Worm (Caenorhabditis elegans) whole organism, young adult: Measurements from ENCODE around the gene srlf-20.
"Not testable (repeated sequence)": the region's sequence is repeated elsewhere in the genome, so short reads cannot be mapped to it uniquely, and the experiment has no call there.

ENCODE experiments used
- B0035.1 ChIP-seq: sonication (generic microtip); optimal IDR thresholded peaks from 2 replicates; lab custom pipeline; 2016; ENCODE audit warnings: missing genetic modification characterization, mild to moderate bottlenecking, missing compliant biosample characterization, missing genotype, missing genetic modification reagents
- B0336.3 ChIP-seq: fragments of 200-800 bp; sonication (Bioruptor generic); IDR thresholded peaks from 2 replicates; pipeline ENCODE4 v1.3.6; 2022; ENCODE audit warnings: missing genetic modification characterization, missing compliant biosample characterization
- C06A6.2 ChIP-seq: fragments of 200-800 bp; sonication (Bioruptor generic); conservative IDR thresholded peaks from 2 replicates; pipeline ENCODE4 v1.3.6; 2022; ENCODE audit warnings: missing genetic modification characterization, missing compliant biosample characterization
- C17E4.6 ChIP-seq: fragments of 200-800 bp; sonication (Bioruptor generic); IDR thresholded peaks from 2 replicates; pipeline ENCODE4 v1.3.6; 2022; ENCODE audit warnings: missing genetic modification reagents, missing genetic modification characterization, missing compliant biosample characterization
- D2030.7 ChIP-seq: fragments of 200-800 bp; sonication (Bioruptor generic); IDR thresholded peaks from 2 replicates; pipeline ENCODE4 v1.3.6; 2022; ENCODE audit warnings: missing genetic modification reagents, missing genetic modification characterization, missing compliant biosample characterization
- F10E7.11 ChIP-seq: sonication (generic microtip); optimal IDR thresholded peaks from 2 replicates; lab custom pipeline; 2017; ENCODE audit warnings: mild to moderate bottlenecking, missing genetic modification characterization, moderate library complexity, missing compliant biosample characterization
- F22D6.2 ChIP-seq: sonication (generic microtip); optimal IDR thresholded peaks from 2 replicates; lab custom pipeline; 2016; ENCODE audit warnings: mild to moderate bottlenecking, missing genetic modification characterization, missing compliant biosample characterization
- F33H1.4 ChIP-seq: fragments of 200-800 bp; sonication (Bioruptor generic); IDR thresholded peaks from 2 replicates; pipeline ENCODE4 v1.3.6; 2022; ENCODE audit warnings: missing genetic modification reagents, missing genetic modification characterization, missing compliant biosample characterization
- F49E8.2 ChIP-seq: sonication (generic microtip); optimal IDR thresholded peaks from 3 replicates; lab custom pipeline; 2017; ENCODE audit warnings: missing genetic modification characterization, mild to moderate bottlenecking, missing compliant biosample characterization, antibody characterized with exemption, moderate library complexity; ENCODE audit not compliant: insufficient read depth
- F52B5.7 ChIP-seq: sonication (generic microtip); optimal IDR thresholded peaks from 2 replicates; lab custom pipeline; 2016; ENCODE audit warnings: mild to moderate bottlenecking, missing genetic modification characterization, missing compliant biosample characterization
- F55B11.4 ChIP-seq: sonication (generic microtip); optimal IDR thresholded peaks from 2 replicates; lab custom pipeline; 2016; ENCODE audit warnings: missing compliant biosample characterization, missing genetic modification characterization, borderline replicate concordance; ENCODE audit not compliant: insufficient read depth
- F57A8.1 ChIP-seq: fragments of 200-800 bp; sonication (Bioruptor generic); optimal IDR thresholded peaks from 2 replicates; lab custom pipeline; 2018; ENCODE audit warnings: mild to moderate bottlenecking, missing genetic modification characterization, moderate library complexity, missing compliant biosample characterization
- T07F8.4 ChIP-seq: sonication (generic microtip); optimal IDR thresholded peaks from 2 replicates; lab custom pipeline; 2016; ENCODE audit warnings: mild to moderate bottlenecking, missing genetic modification characterization, moderate library complexity, missing compliant biosample characterization
- Y53F4B.3 ChIP-seq: fragments of 200-800 bp; sonication (Bioruptor generic); IDR thresholded peaks from 2 replicates; pipeline ENCODE4 v1.3.6; 2022; ENCODE audit warnings: missing genetic modification reagents, missing genetic modification characterization, missing compliant biosample characterization
- Y53G8AR.9 ChIP-seq: fragments of 200-800 bp; sonication (Bioruptor generic); conservative IDR thresholded peaks from 2 replicates; pipeline ENCODE4 v1.3.6; 2022; ENCODE audit warnings: missing genetic modification reagents, missing genetic modification characterization, missing compliant biosample characterization
- Y56A3A.18 ChIP-seq: fragments of 200-800 bp; sonication (Bioruptor generic); IDR thresholded peaks from 2 replicates; pipeline ENCODE4 v1.3.6; 2022; ENCODE audit warnings: missing genetic modification reagents, missing genetic modification characterization, missing compliant biosample characterization
- attf-5 ChIP-seq: fragments of 200-800 bp; sonication (Bioruptor generic); optimal IDR thresholded peaks from 2 replicates; lab custom pipeline; 2018; ENCODE audit warnings: mild to moderate bottlenecking, missing genetic modification characterization, missing compliant biosample characterization
- bed-1 ChIP-seq: fragments of 200-800 bp; sonication (Bioruptor generic); IDR thresholded peaks from 2 replicates; pipeline ENCODE4 v1.3.6; 2022; ENCODE audit warnings: missing genetic modification reagents, missing genetic modification characterization, missing compliant biosample characterization
- cebp-1 ChIP-seq, 2 experiments: fragments of 200-800 bp in 1 of 2; sonication (Bioruptor generic) in 1 of 2; sonication (generic microtip) in 1 of 2; IDR thresholded peaks in 1 of 2; optimal IDR thresholded peaks in 1 of 2; 2 replicates each; pipeline versions ENCODE4 v1.3.6 to Lab custom; 2017 to 2022; ENCODE audit warnings: missing compliant biosample characterization in 2 of 2, missing genetic modification characterization in 2 of 2, mild to moderate bottlenecking in 1 of 2, missing genetic modification reagents in 1 of 2, moderate library complexity in 1 of 2
- cebp-2 ChIP-seq: fragments of 200-800 bp; sonication (Bioruptor generic); IDR thresholded peaks from 2 replicates; pipeline ENCODE4 v1.3.6; 2022; ENCODE audit warnings: missing genetic modification characterization, missing compliant biosample characterization
- ceh-79 ChIP-seq: sonication (generic microtip); optimal IDR thresholded peaks from 2 replicates; lab custom pipeline; 2017; ENCODE audit warnings: mild to moderate bottlenecking, missing genetic modification characterization, missing compliant biosample characterization
- dpff-1 ChIP-seq: sonication (generic microtip); optimal IDR thresholded peaks from 2 replicates; lab custom pipeline; 2017; ENCODE audit warnings: mild to moderate bottlenecking, missing genetic modification characterization, missing compliant biosample characterization
- efl-1 ChIP-seq: fragments of 150-350 bp; optimal IDR thresholded peaks from 2 replicates; lab custom pipeline; 2014; ENCODE audit warnings: missing biosample characterization, missing genetic modification reagents, missing genetic modification characterization
- egl-18 ChIP-seq: fragments of 200-800 bp; sonication (Bioruptor generic); IDR thresholded peaks from 2 replicates; pipeline ENCODE4 v1.3.6; 2022; ENCODE audit warnings: missing genetic modification reagents, missing genetic modification characterization, missing compliant biosample characterization
- ets-4 ChIP-seq: fragments of 200-800 bp; sonication (Bioruptor generic); optimal IDR thresholded peaks from 2 replicates; lab custom pipeline; 2018; ENCODE audit warnings: mild to moderate bottlenecking, missing genetic modification characterization, missing compliant biosample characterization
- hmg-1.2 ChIP-seq: fragments of 200-800 bp; sonication (Bioruptor generic); IDR thresholded peaks from 2 replicates; pipeline ENCODE4 v1.3.6; 2022; ENCODE audit warnings: missing genetic modification reagents, missing genetic modification characterization, missing compliant biosample characterization
- hsf-1 ChIP-seq: fragments of 200-800 bp; sonication (Bioruptor generic); IDR thresholded peaks from 2 replicates; pipeline ENCODE4 v1.3.6; 2022; ENCODE audit warnings: missing genetic modification reagents, missing genetic modification characterization, missing compliant biosample characterization
- madf-6 ChIP-seq: fragments of 200-800 bp; sonication (Bioruptor generic); IDR thresholded peaks from 2 replicates; pipeline ENCODE4 v1.3.6; 2022; ENCODE audit warnings: missing genetic modification reagents, missing genetic modification characterization, missing compliant biosample characterization
- madf-8 ChIP-seq: fragments of 200-800 bp; sonication (Bioruptor generic); conservative IDR thresholded peaks from 2 replicates; pipeline ENCODE4 v1.3.6; 2022; ENCODE audit warnings: missing genetic modification reagents, missing genetic modification characterization, missing compliant biosample characterization
- mcd-1 ChIP-seq: fragments of 200-800 bp; sonication (Bioruptor generic); IDR thresholded peaks from 2 replicates; pipeline ENCODE4 v1.3.6; 2022; ENCODE audit warnings: missing genetic modification reagents, missing genetic modification characterization, missing compliant biosample characterization
- nhr-120 ChIP-seq: fragments of 200-800 bp; sonication (Bioruptor generic); IDR thresholded peaks from 2 replicates; pipeline ENCODE4 v1.3.6; 2022; ENCODE audit warnings: missing genetic modification characterization, missing compliant biosample characterization
- nhr-80 ChIP-seq: sonication (generic microtip); optimal IDR thresholded peaks from 2 replicates; lab custom pipeline; 2016; ENCODE audit warnings: missing genetic modification characterization, missing compliant biosample characterization
- pha-4 ChIP-seq: fragments of 150-350 bp; sonication (generic microtip); optimal IDR thresholded peaks from 2 replicates; lab custom pipeline; 2014; ENCODE audit warnings: missing biosample characterization, missing genetic modification reagents, missing genetic modification characterization
- rec-8 ChIP-seq, 2 experiments: sonication (generic microtip); optimal IDR thresholded peaks; 2 replicates each; lab custom pipeline; 2016; ENCODE audit warnings: mild to moderate bottlenecking in 2 of 2, missing genetic modification characterization in 2 of 2, missing genetic modification reagents in 2 of 2, missing genotype in 2 of 2, missing biosample characterization in 1 of 2, missing compliant biosample characterization in 1 of 2, moderate library complexity in 1 of 2
- sdz-38 ChIP-seq: sonication (generic microtip); optimal IDR thresholded peaks from 2 replicates; lab custom pipeline; 2016; ENCODE audit warnings: missing genotype, missing genetic modification characterization, missing compliant biosample characterization
- snpc-1.3 ChIP-seq: sonication (generic microtip); optimal IDR thresholded peaks from 2 replicates; lab custom pipeline; 2017; ENCODE audit warnings: missing genetic modification characterization, mild to moderate bottlenecking, missing compliant biosample characterization, antibody characterized with exemption, moderate library complexity, missing genotype, missing genetic modification reagents; ENCODE audit not compliant: insufficient read depth
- tbp1 ChIP-seq: fragments of 200-800 bp; sonication (Bioruptor generic); optimal IDR thresholded peaks from 2 replicates; lab custom pipeline; 2018; ENCODE audit warnings: mild to moderate bottlenecking, missing genetic modification characterization, missing compliant biosample characterization
- zim-3 ChIP-seq: sonication (generic microtip); optimal IDR thresholded peaks from 2 replicates; lab custom pipeline; 2017; ENCODE audit warnings: mild to moderate bottlenecking, missing genetic modification characterization, moderate library complexity, missing compliant biosample characterization
- ztf-28 ChIP-seq: fragments of 200-800 bp; sonication (Bioruptor generic); IDR thresholded peaks from 2 replicates; pipeline ENCODE4 v1.3.6; 2022; ENCODE audit warnings: missing genetic modification reagents, missing genetic modification characterization, missing compliant biosample characterization
- ztf-6 ChIP-seq: fragments of 200-800 bp; sonication (Bioruptor generic); IDR thresholded peaks from 2 replicates; pipeline ENCODE4 v1.3.6; 2022; ENCODE audit warnings: missing genetic modification reagents, missing genetic modification characterization, missing compliant biosample characterization

Gene srlf-20

ce11 chrV:889216-889615 is 4.6 kb upstream of the srlf-20 start, which contains the start of gene T02B11.6 (continued):
- no peak for TF ChIP-seq bed-1 (GFP tag; lab: Robert Waterston, UW)
- no peak for TF ChIP-seq hsf-1 (GFP tag; lab: Robert Waterston, UW)
- no peak for TF ChIP-seq ets-4 (GFP tag; lab: Kevin White, UChicago)
- no peak for TF ChIP-seq ztf-28 (GFP tag; lab: Robert Waterston, UW)
- no peak for TF ChIP-seq dpff-1 (tag; lab: Kevin White, UChicago)
- TF ChIP-seq snpc-1.3 (tag; lab: Kevin White, UChicago): no peak

ce11 chrV:890423-890822 is 3.3 kb upstream of the srlf-20 start, which contains the start of gene srlf-21:
Gene srlf-21, minus strand, starts transcription at chrV:890523.
- TF ChIP-seq B0336.3 (GFP tag; lab: Robert Waterston, UW) (no peak), cebp-1 (GFP tag; IDR thresholded peaks at IDR 0.05; lab: Robert Waterston, UW) (no peak), cebp-1 (tag; optimal IDR thresholded peaks at IDR 0.05; lab: Kevin White, UChicago) (no peak), Y53F4B.3 (GFP tag; lab: Robert Waterston, UW) (no peak), madf-8 (no peak), C06A6.2 (GFP tag; lab: Robert Waterston, UW) (no peak), F33H1.4 (GFP tag; lab: Robert Waterston, UW) (no peak), cebp-2 (GFP tag; lab: Robert Waterston, UW) (no peak), nhr-120 (GFP tag; lab: Robert Waterston, UW) (no peak), zim-3 (tag; lab: Kevin White, UChicago) (no peak), tbp1 (GFP tag; lab: Kevin White, UChicago) (no peak), ztf-6 (GFP tag; lab: Robert Waterston, UW) (no peak), T07F8.4 (tag; lab: Kevin White, UChicago) (no peak), F10E7.11 (tag; lab: Kevin White, UChicago) (no peak), efl-1 (GFP tag; lab: Kevin White, UChicago) (no peak), F52B5.7 (tag; lab: Kevin White, UChicago) (no peak), B0035.1 (tag; lab: Kevin White, UChicago) (no peak), sdz-38 (no peak), snpc-1.3 (tag; lab: Kevin White, UChicago) (no peak)

- TF ChIP-seq F10E7.11 (tag; lab: Kevin White, UChicago); pha-4 (tag; lab: Kevin White, UChicago); Y53G8AR.9 (GFP tag; lab: Robert Waterston, UW): not testable (repeated sequence)
Observed at ce11 chrV:890835-891234, 2.9 kb upstream of the srlf-20 start, which contains the start of gene srlf-22. Gene srlf-22, plus strand, starts transcription at chrV:891135.

ce11 chrV:899087-899486 is 5.3 kb downstream of the srlf-20 start, which contains the start of gene nas-32:
Gene nas-32, minus strand, starts transcription at chrV:899187.
- TF ChIP-seq mcd-1 (GFP tag; lab: Robert Waterston, UW): no peak
- TF ChIP-seq madf-6 (GFP tag; lab: Robert Waterston, UW): no peak
- TF ChIP-seq cebp-1 (GFP tag; IDR thresholded peaks at IDR 0.05; lab: Robert Waterston, UW): no peak
- no peak for TF ChIP-seq cebp-1 (tag; optimal IDR thresholded peaks at IDR 0.05; lab: Kevin White, UChicago)
- no peak for TF ChIP-seq rec-8 (tag; optimal IDR thresholded peaks at IDR 0.05; lab: Kevin White, UChicago)
- no peak for TF ChIP-seq egl-18
- TF ChIP-seq F49E8.2 (tag; lab: Kevin White, UChicago): no peak
- TF ChIP-seq, all 124 proteins: peak for 0

DNA sequence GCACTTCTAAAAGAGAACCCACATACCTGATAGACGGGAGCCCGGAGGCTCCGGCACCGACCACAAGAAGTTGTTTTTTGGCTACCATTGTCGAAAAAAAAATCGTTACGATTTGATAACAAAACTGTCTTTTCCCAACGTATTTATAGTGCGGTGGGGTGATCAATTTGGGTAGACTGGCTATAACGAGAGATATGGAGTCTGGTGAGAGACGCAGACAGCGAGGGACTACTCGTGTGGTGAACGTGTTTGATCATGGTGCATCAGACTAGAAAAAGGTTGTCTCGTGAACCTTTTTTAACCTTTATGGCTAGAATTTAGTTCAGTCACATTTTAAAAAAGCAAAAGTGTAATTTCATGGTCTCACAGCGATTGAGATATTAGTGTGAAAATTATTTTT is 9.7 kb downstream of the srlf-20 start, which contains the start of gene fmo-5:
Gene fmo-5, minus strand, starts transcription at position 206 of the 400 bp plus-strand sequence.
- TF ChIP-seq snpc-1.3 (tag; lab: Kevin White, UChicago): no peak
- peak; percentile 35 for TF ChIP-seq tbp1 (GFP tag; lab: Kevin White, UChicago)
- no peak for TF ChIP-seq C17E4.6 (GFP tag; lab: Robert Waterston, UW)
- no peak for TF ChIP-seq F57A8.1
- TF ChIP-seq C06A6.2 (GFP tag; lab: Robert Waterston, UW): 0 out of 2 replicates have a peak, but pooled peaks have one; percentile 28
- TF ChIP-seq attf-5 (GFP tag; lab: Kevin White, UChicago): peak; percentile 8
- peak; percentile 80 for TF ChIP-seq hmg-1.2 (GFP tag; lab: Robert Waterston, UW)
- no peak for TF ChIP-seq D2030.7 (GFP tag; lab: Robert Waterston, UW)
- peak; percentile 25 for TF ChIP-seq F22D6.2 (tag; lab: Kevin White, UChicago)
- TF ChIP-seq nhr-80 (tag; lab: Kevin White, UChicago): peak; percentile 15
- TF ChIP-seq Y56A3A.18 (GFP tag; lab: Robert Waterston, UW): no peak
- no peak for TF ChIP-seq ceh-79 (tag; lab: Kevin White, UChicago)
- no peak for TF ChIP-seq F55B11.4
